Worm (Caenorhabditis elegans): ENCODE data around the gene C46A5.1.

Gene C46A5.1

DNA sequence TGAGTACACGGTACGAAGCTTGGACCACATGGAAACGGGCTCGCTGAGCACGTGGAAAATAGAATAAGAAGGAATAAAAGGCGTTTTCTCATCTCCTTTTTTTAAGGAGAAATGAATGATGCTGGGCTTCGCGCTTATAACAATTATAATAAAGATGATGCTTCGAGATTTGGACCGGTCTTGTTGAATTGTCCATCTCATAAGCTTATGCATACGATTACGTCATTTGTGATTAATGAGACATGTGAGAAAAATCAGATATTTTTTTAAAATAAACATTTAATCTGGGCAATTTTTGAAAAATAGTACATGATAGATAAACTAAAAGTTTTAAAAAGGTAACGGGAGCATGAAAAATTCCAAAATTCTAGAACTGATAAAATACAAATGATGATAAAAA is 6.5 kb upstream of the C46A5.1 start, which contains the start of gene C46A5.4:
Gene C46A5.4 (minus strand): TSS at position 101 of the 400 bp plus-strand sequence.
- no peak for TF ChIP-seq pes-1 (GFP tag; IDR thresholded peaks at IDR 0.05)

DNA sequence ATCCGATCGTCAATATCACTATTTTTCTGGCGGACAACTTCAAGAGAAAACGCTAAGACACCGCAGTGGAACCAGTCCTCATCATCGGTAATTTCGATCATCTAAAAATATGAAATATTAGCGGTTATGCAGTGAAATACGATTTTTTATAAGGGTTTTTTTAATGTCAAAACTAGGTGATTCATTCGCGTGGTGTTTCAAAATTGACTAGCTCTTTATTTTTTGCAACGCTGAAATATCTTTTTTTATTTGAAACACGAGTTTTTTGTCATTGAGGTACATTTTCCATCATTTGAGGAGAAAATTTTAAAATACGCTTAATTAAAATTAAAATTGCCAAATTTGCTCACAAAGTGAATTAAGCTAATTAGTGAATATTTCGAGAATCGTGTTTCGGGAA is 4.2 kb upstream of the C46A5.1 start, which contains the start of gene dsb-3:
Gene dsb-3 (minus strand): TSS at position 101 of the 400 bp plus-strand sequence.
- TF ChIP-seq pes-1 (GFP tag; IDR thresholded peaks at IDR 0.05) (no peak), ama-1 (optimal IDR thresholded peaks at IDR 0.05) (no peak), ets-7 (tag; optimal IDR thresholded peaks at IDR 0.05) (no peak), aly-1 (tag; optimal IDR thresholded peaks at IDR 0.05) (no peak), tbx-37 (GFP tag; conservative IDR thresholded peaks at IDR 0.05) (no peak), flt-1 (GFP tag; IDR thresholded peaks at IDR 0.05) (no peak)

- TF ChIP-seq ceh-36 (tag; optimal IDR thresholded peaks at IDR 0.05) (no peak), aly-1 (tag; optimal IDR thresholded peaks at IDR 0.05) (no peak)
Observed at ce11 chrIV:7760117-7760516, 3.6 kb upstream of the C46A5.1 start, which contains the start of gene del-7. Gene del-7, plus strand, starts transcription at chrIV:7760417.

ce11 chrIV:7764319-7764718 is 588 bp downstream of the C46A5.1 start:
- no peak for TF ChIP-seq hmg-4 (GFP tag; optimal IDR thresholded peaks at IDR 0.05)

DNA sequence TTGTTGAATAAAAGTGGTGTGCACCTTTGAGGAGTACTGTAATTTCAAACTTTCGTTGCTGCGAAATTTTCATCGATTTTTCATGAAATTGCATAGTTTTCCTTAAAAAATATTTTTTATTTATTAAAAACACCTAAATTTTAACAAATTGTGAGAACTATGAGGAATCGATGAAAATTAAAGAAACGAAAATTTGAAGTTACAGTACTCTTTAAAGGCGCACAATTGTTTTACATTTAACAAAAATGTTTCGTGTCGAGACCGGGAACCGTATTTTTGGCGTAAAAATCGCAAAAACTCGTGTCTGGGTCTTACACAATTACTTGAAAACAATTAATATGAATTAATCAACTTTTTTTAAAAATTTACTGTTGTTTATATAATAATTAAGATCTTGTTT is 6.4 kb downstream of the C46A5.1 start, which contains the start of gene rdl-1:
Gene rdl-1 (minus strand): TSS at position 101 of the 400 bp plus-strand sequence.
- no peak for TF ChIP-seq ceh-13 (GFP tag; optimal IDR thresholded peaks at IDR 0.05)
- no peak for TF ChIP-seq B0310.2 (tag; optimal IDR thresholded peaks at IDR 0.05)
- TF ChIP-seq scrt-1 (GFP tag; IDR thresholded peaks at IDR 0.05): no peak

DNA sequence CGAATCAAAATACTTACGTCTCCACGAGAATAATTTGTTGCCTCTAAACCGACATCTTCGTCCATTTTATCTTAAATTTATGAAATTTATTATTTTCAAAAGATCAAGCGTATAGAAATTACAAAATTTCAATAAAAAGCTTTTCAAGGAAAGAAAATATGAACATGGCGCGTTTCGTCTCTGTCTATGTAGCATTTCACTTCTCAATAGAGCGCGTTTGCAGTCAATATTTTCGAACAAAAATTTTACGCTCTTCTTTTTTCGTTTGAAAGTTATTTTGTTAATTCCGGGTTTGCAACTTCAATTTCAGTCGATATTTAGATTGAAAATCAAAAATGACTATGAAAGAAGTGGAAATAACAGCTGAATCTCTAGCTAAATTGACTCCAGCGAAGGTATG is 10.5 kb downstream of the C46A5.1 start, which contains the start of the genes hcf-1 and swd-2.2:
Gene hcf-1 (minus strand): TSS at position 70 of the 400 bp plus-strand sequence.
Gene swd-2.2 (plus strand): TSS at position 206 of the 400 bp plus-strand sequence.
- TF ChIP-seq tbx-11 (GFP tag; IDR thresholded peaks at IDR 0.05) (no peak), hmg-4 (GFP tag; optimal IDR thresholded peaks at IDR 0.05) (no peak), B0310.2 (tag; optimal IDR thresholded peaks at IDR 0.05) (no peak), tra-4 (tag; optimal IDR thresholded peaks at IDR 0.05) (no peak), sea-1 (GFP tag; conservative IDR thresholded peaks at IDR 0.05) (no peak), aly-1 (tag; optimal IDR thresholded peaks at IDR 0.05) (no peak), F13C5.2 (tag; optimal IDR thresholded peaks at IDR 0.05) (no peak), flt-1 (GFP tag; IDR thresholded peaks at IDR 0.05) (no peak), hnd-1 (tag; optimal IDR thresholded peaks at IDR 0.05) (no peak), ceh-13 (GFP tag; optimal IDR thresholded peaks at IDR 0.05) (no peak), ama-1 (optimal IDR thresholded peaks at IDR 0.05) (no peak), pes-1 (GFP tag; IDR thresholded peaks at IDR 0.05) (no peak), ceh-36 (tag; optimal IDR thresholded peaks at IDR 0.05) (no peak), hmbx-1 (tag; optimal IDR thresholded peaks at IDR 0.05) (no peak), tbx-37 (GFP tag; conservative IDR thresholded peaks at IDR 0.05) (no peak), scrt-1 (GFP tag; IDR thresholded peaks at IDR 0.05) (no peak), ets-7 (tag; optimal IDR thresholded peaks at IDR 0.05) (no peak)

DNA sequence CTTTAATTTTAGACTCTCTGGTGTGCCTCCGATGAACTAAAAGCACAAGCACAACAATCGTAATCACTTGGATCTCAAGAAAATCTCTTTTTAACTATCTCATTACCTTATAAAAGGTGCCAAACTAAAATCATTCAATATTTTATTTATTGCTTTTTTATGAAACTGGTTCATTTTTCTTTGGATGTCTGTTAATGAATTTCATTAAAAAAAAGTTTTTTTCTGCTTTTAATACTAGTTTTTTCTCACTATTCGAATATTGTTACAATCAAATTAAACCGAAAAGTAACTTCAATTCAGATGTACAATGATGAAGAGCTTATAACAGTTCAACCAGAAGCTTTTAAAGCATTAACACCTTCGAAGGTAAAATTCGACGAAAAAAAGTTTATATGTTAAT is 12.0 kb downstream of the C46A5.1 start, which contains the start of gene swd-2.1:
Gene swd-2.1 (plus strand): TSS at position 301 of the 400 bp plus-strand sequence.
- TF ChIP-seq tbx-11 (GFP tag; IDR thresholded peaks at IDR 0.05) (no peak), pes-1 (GFP tag; IDR thresholded peaks at IDR 0.05) (no peak), B0310.2 (tag; optimal IDR thresholded peaks at IDR 0.05) (no peak), flt-1 (GFP tag; IDR thresholded peaks at IDR 0.05) (no peak), ceh-13 (GFP tag; optimal IDR thresholded peaks at IDR 0.05) (no peak), ets-7 (tag; optimal IDR thresholded peaks at IDR 0.05) (no peak), tbx-37 (GFP tag; conservative IDR thresholded peaks at IDR 0.05) (no peak), hmbx-1 (tag; optimal IDR thresholded peaks at IDR 0.05) (no peak), ama-1 (optimal IDR thresholded peaks at IDR 0.05) (no peak), aly-1 (tag; optimal IDR thresholded peaks at IDR 0.05) (no peak), tra-4 (tag; optimal IDR thresholded peaks at IDR 0.05) (no peak), sea-1 (GFP tag; conservative IDR thresholded peaks at IDR 0.05) (no peak), hnd-1 (tag; optimal IDR thresholded peaks at IDR 0.05) (no peak)

DNA sequence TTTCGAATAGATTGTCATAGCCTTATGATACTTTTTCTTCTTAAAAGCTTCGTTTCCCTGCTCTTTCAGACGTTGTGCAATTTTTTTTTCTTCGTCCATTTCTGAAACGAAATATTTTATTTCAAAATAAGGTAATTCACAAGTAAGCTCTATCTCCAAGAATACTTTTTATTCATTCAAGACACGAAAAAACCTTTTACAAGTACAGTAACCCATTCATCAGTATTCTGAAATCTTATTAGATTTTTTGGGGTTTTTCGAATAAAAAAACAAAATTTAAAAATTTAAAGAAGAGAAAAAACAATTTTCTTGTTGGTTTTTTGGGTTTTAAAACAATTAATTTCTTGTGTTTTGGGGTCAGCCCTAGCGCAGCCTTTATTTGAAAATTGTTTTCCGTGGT is 15.1 kb downstream of the C46A5.1 start, which contains the start of gene rpap-3:
Gene rpap-3 (minus strand): TSS at position 101 of the 400 bp plus-strand sequence.
- TF ChIP-seq tra-4 (tag; optimal IDR thresholded peaks at IDR 0.05): no peak

ce11 chrIV:7782292-7782691 is 18.6 kb downstream of the C46A5.1 start, which contains the start of gene sec-10:
Gene sec-10, minus strand, starts transcription at chrIV:7782499.
- TF ChIP-seq aly-1 (tag; optimal IDR thresholded peaks at IDR 0.05): no peak

ce11 chrIV:7783801-7784411 is 20.2 kb downstream of the C46A5.1 start, which contains the start of gene tag-321:
Gene tag-321, minus strand, starts transcription at chrIV:7783851.
- TF ChIP-seq hmg-4 (GFP tag; optimal IDR thresholded peaks at IDR 0.05) (no peak), scrt-1 (GFP tag; IDR thresholded peaks at IDR 0.05) (no peak)

Measured in whole organism, early embryonic.